Worm (Caenorhabditis elegans): Measurements from ENCODE around the gene Y51B9A.5.

The Y51B9A.5 gene

ce11 chrII:9416381-9417276 lies 12.7 kb downstream of the Y51B9A.5 start, which contains the start of the genes gss-1 and chch-3:
Gene gss-1, minus strand, starts transcription at chrII:9416431.
Gene chch-3, plus strand, starts transcription at chrII:9417013.
- TF ChIP-seq ztf-11 (tag; optimal IDR thresholded peaks at IDR 0.05) (no peak), mep-1 (tag; optimal IDR thresholded peaks at IDR 0.05) (peak; percentile 68), lin-13 (tag; optimal IDR thresholded peaks at IDR 0.05) (peak; percentile 27), unc-62 (GFP tag; optimal IDR thresholded peaks at IDR 0.05) (no peak), lsy-2 (tag; optimal IDR thresholded peaks at IDR 0.05) (peak; percentile 38), nhr-76 (tag; optimal IDR thresholded peaks at IDR 0.05) (no peak), ham-2 (GFP tag; optimal IDR thresholded peaks at IDR 0.05) (peak; percentile 39)

ce11 chrII:9418065-9418567 lies 14.2 kb downstream of the Y51B9A.5 start, which contains the start of the genes M176.4 and M176.16:
Gene M176.4, plus strand, starts transcription at chrII:9418365.
Gene M176.16, plus strand, starts transcription at chrII:9418517.
- TF ChIP-seq cnd-1 (tag; optimal IDR thresholded peaks at IDR 0.05): no peak
- TF ChIP-seq lin-32 (GFP tag; optimal IDR thresholded peaks at IDR 0.05): no peak
- TF ChIP-seq ceh-83 (GFP tag; optimal IDR thresholded peaks at IDR 0.05): no peak

- no peak for TF ChIP-seq lsy-2 (tag; optimal IDR thresholded peaks at IDR 0.05)
- no peak for TF ChIP-seq zip-8 (tag; optimal IDR thresholded peaks at IDR 0.05)
- no peak for TF ChIP-seq blmp-1 (tag; optimal IDR thresholded peaks at IDR 0.05)
- TF ChIP-seq M03D4.4 (tag; optimal IDR thresholded peaks at IDR 0.05): no peak
- no peak for TF ChIP-seq unc-62 (GFP tag; optimal IDR thresholded peaks at IDR 0.05)
- TF ChIP-seq mep-1 (tag; optimal IDR thresholded peaks at IDR 0.05): no peak
Observed at ce11 chrII:9418843-9419532, 15.0 kb downstream of the Y51B9A.5 start.

ce11 chrII:9421969-9422368 lies 18.0 kb downstream of the Y51B9A.5 start, which contains the start of gene M176.11:
Gene M176.11, plus strand, starts transcription at chrII:9422269.
- TF ChIP-seq nhr-237 (tag; optimal IDR thresholded peaks at IDR 0.05) (no peak), lin-32 (GFP tag; optimal IDR thresholded peaks at IDR 0.05) (no peak), lsy-2 (tag; optimal IDR thresholded peaks at IDR 0.05) (no peak), mep-1 (tag; optimal IDR thresholded peaks at IDR 0.05) (no peak), unc-39 (tag; optimal IDR thresholded peaks at IDR 0.05) (no peak), sptf-1 (tag; optimal IDR thresholded peaks at IDR 0.05) (no peak), elt-3 (tag; optimal IDR thresholded peaks at IDR 0.05) (no peak), M03D4.4 (tag; optimal IDR thresholded peaks at IDR 0.05) (no peak), bed-3 (GFP tag; optimal IDR thresholded peaks at IDR 0.05) (no peak), ceh-83 (GFP tag; optimal IDR thresholded peaks at IDR 0.05) (no peak), hlh-1 (tag; optimal IDR thresholded peaks at IDR 0.05) (no peak), zip-8 (tag; optimal IDR thresholded peaks at IDR 0.05) (no peak), tbx-8 (GFP tag; optimal IDR thresholded peaks at IDR 0.05) (no peak), ces-1 (GFP tag; optimal IDR thresholded peaks at IDR 0.05) (no peak), unc-120 (tag; optimal IDR thresholded peaks at IDR 0.05; ENCODE audit: poor library complexity, severe bottlenecking) (no peak)

- TF ChIP-seq nhr-76 (tag; optimal IDR thresholded peaks at IDR 0.05): no peak
- no peak for TF ChIP-seq bed-3 (GFP tag; optimal IDR thresholded peaks at IDR 0.05)
- no peak for TF ChIP-seq ces-1 (GFP tag; optimal IDR thresholded peaks at IDR 0.05)
- TF ChIP-seq lsy-2 (tag; optimal IDR thresholded peaks at IDR 0.05): no peak
- no peak for TF ChIP-seq sem-2 (GFP tag; optimal IDR thresholded peaks at IDR 0.05)
- TF ChIP-seq pha-4 (tag; optimal IDR thresholded peaks at IDR 0.05): no peak
- no peak for TF ChIP-seq cnd-1 (tag; optimal IDR thresholded peaks at IDR 0.05)
- no peak for TF ChIP-seq ceh-43 (GFP tag; optimal IDR thresholded peaks at IDR 0.05)
- no peak for TF ChIP-seq flh-1 (GFP tag; optimal IDR thresholded peaks at IDR 0.05)
- TF ChIP-seq zip-8 (tag; optimal IDR thresholded peaks at IDR 0.05): no peak
- no peak for TF ChIP-seq ceh-39 (tag; optimal IDR thresholded peaks at IDR 0.05)
- TF ChIP-seq nhr-12 (tag; optimal IDR thresholded peaks at IDR 0.05): no peak
- TF ChIP-seq snpc-4 (tag; optimal IDR thresholded peaks at IDR 0.05): no peak
- no peak for TF ChIP-seq nhr-2 (tag; optimal IDR thresholded peaks at IDR 0.05)
- no peak for TF ChIP-seq unc-120 (tag; optimal IDR thresholded peaks at IDR 0.05; ENCODE audit: poor library complexity, severe bottlenecking)
- TF ChIP-seq mls-2 (tag; optimal IDR thresholded peaks at IDR 0.05): no peak
- no peak for TF ChIP-seq ham-2 (GFP tag; optimal IDR thresholded peaks at IDR 0.05)
Observed at ce11 chrII:9426076-9426475, 22.1 kb downstream of the Y51B9A.5 start, which contains the start of gene M176.10. Gene M176.10, minus strand, starts transcription at chrII:9426176.
